Worm (Caenorhabditis elegans) whole organism, young adult: ENCODE data around the gene odd-2.

Source experiments
- B0336.3 ChIP-seq: fragments of 200-800 bp; sonication (Bioruptor generic); IDR thresholded peaks from 2 replicates; pipeline ENCODE4 v1.3.6; 2022; ENCODE audit warnings: missing genetic modification characterization, missing compliant biosample characterization
- F37B4.10 ChIP-seq: fragments of 200-800 bp; sonication (Bioruptor generic); IDR thresholded peaks from 2 replicates; pipeline ENCODE4 v1.3.6; 2022; ENCODE audit warnings: missing genetic modification characterization, missing compliant biosample characterization
- F49E8.2 ChIP-seq: sonication (generic microtip); optimal IDR thresholded peaks from 3 replicates; lab custom pipeline; 2017; ENCODE audit warnings: missing genetic modification characterization, mild to moderate bottlenecking, missing compliant biosample characterization, antibody characterized with exemption, moderate library complexity; ENCODE audit not compliant: insufficient read depth
- K12H6.12 ChIP-seq: fragments of 200-800 bp; sonication (Bioruptor generic); optimal IDR thresholded peaks from 2 replicates; lab custom pipeline; 2018; ENCODE audit warnings: mild to moderate bottlenecking, missing genetic modification characterization, missing compliant biosample characterization
- T26A5.8 ChIP-seq: sonication (generic microtip); optimal IDR thresholded peaks from 2 replicates; lab custom pipeline; 2016; ENCODE audit warnings: missing genetic modification characterization, missing compliant biosample characterization
- Y53F4B.3 ChIP-seq: fragments of 200-800 bp; sonication (Bioruptor generic); IDR thresholded peaks from 2 replicates; pipeline ENCODE4 v1.3.6; 2022; ENCODE audit warnings: missing genetic modification reagents, missing genetic modification characterization, missing compliant biosample characterization
- Y53G8AR.9 ChIP-seq: fragments of 200-800 bp; sonication (Bioruptor generic); conservative IDR thresholded peaks from 2 replicates; pipeline ENCODE4 v1.3.6; 2022; ENCODE audit warnings: missing genetic modification reagents, missing genetic modification characterization, missing compliant biosample characterization
- Y56A3A.18 ChIP-seq: fragments of 200-800 bp; sonication (Bioruptor generic); IDR thresholded peaks from 2 replicates; pipeline ENCODE4 v1.3.6; 2022; ENCODE audit warnings: missing genetic modification reagents, missing genetic modification characterization, missing compliant biosample characterization
- Y79H2A.3 ChIP-seq: fragments of 200-800 bp; sonication (Bioruptor generic); conservative IDR thresholded peaks from 2 replicates; pipeline ENCODE4 v1.3.6; 2022; ENCODE audit warnings: missing genetic modification reagents, missing genetic modification characterization, missing compliant biosample characterization
- Y95B8A.8 ChIP-seq: fragments of 200-800 bp; sonication (Bioruptor generic); IDR thresholded peaks from 2 replicates; pipeline ENCODE4 v1.3.6; 2022; ENCODE audit warnings: missing genetic modification reagents, missing genetic modification characterization, missing compliant biosample characterization
- ZK185.1 ChIP-seq: sonication (generic microtip); optimal IDR thresholded peaks from 2 replicates; lab custom pipeline; 2016; ENCODE audit warnings: mild to moderate bottlenecking, missing genetic modification characterization, missing compliant biosample characterization; ENCODE audit not compliant: poor library complexity, severe bottlenecking
- athp-1 ChIP-seq: sonication (generic microtip); optimal IDR thresholded peaks from 2 replicates; lab custom pipeline; 2017; ENCODE audit warnings: mild to moderate bottlenecking, missing genetic modification characterization, missing compliant biosample characterization
- ccch-3 ChIP-seq: fragments of 200-800 bp; sonication (Bioruptor generic); optimal IDR thresholded peaks from 2 replicates; lab custom pipeline; 2018; ENCODE audit warnings: mild to moderate bottlenecking, missing genetic modification characterization, missing compliant biosample characterization
- ceh-100 ChIP-seq: fragments of 200-800 bp; sonication (Bioruptor generic); IDR thresholded peaks from 2 replicates; pipeline ENCODE4 v1.3.6; 2022; ENCODE audit warnings: missing genetic modification reagents, missing genetic modification characterization, missing compliant biosample characterization
- ceh-40 ChIP-seq: fragments of 200-800 bp; sonication (Bioruptor generic); IDR thresholded peaks from 2 replicates; pipeline ENCODE4 v1.3.6; 2022; ENCODE audit warnings: missing genetic modification characterization, missing compliant biosample characterization
- ceh-58 ChIP-seq: fragments of 200-800 bp; sonication (Bioruptor generic); IDR thresholded peaks from 2 replicates; pipeline ENCODE4 v1.3.6; 2022; ENCODE audit warnings: missing genetic modification characterization, missing compliant biosample characterization
- ceh-79 ChIP-seq: sonication (generic microtip); optimal IDR thresholded peaks from 2 replicates; lab custom pipeline; 2017; ENCODE audit warnings: mild to moderate bottlenecking, missing genetic modification characterization, missing compliant biosample characterization
- ceh-91 ChIP-seq: fragments of 200-800 bp; sonication (Bioruptor generic); IDR thresholded peaks from 2 replicates; pipeline ENCODE4 v1.3.6; 2022; ENCODE audit warnings: missing genetic modification reagents, missing genetic modification characterization, missing compliant biosample characterization
- hlh-12 ChIP-seq: sonication (generic microtip); optimal IDR thresholded peaks from 2 replicates; lab custom pipeline; 2016; ENCODE audit warnings: missing genetic modification characterization, missing compliant biosample characterization
- hmg-20 ChIP-seq: fragments of 200-800 bp; sonication (Bioruptor generic); IDR thresholded peaks from 2 replicates; pipeline ENCODE4 v1.3.6; 2022; ENCODE audit warnings: missing genetic modification reagents, missing genetic modification characterization, missing compliant biosample characterization
- hsf-1 ChIP-seq: fragments of 200-800 bp; sonication (Bioruptor generic); IDR thresholded peaks from 2 replicates; pipeline ENCODE4 v1.3.6; 2022; ENCODE audit warnings: missing genetic modification reagents, missing genetic modification characterization, missing compliant biosample characterization
- let-607 ChIP-seq, 2 experiments: fragments of 200-800 bp in 1 of 2; sonication (Bioruptor generic) in 1 of 2; sonication (generic microtip) in 1 of 2; optimal IDR thresholded peaks; 2 replicates each; lab custom pipeline; 2016 to 2018; ENCODE audit warnings: mild to moderate bottlenecking in 2 of 2, missing compliant biosample characterization in 2 of 2, missing genetic modification characterization in 2 of 2, moderate library complexity in 2 of 2, missing genotype in 1 of 2
- lin-40 ChIP-seq: sonication (generic microtip); optimal IDR thresholded peaks from 2 replicates; lab custom pipeline; 2016; ENCODE audit warnings: missing genetic modification characterization, mild to moderate bottlenecking, missing compliant biosample characterization, missing genotype, missing genetic modification reagents
- madf-10 ChIP-seq: sonication (generic microtip); optimal IDR thresholded peaks from 2 replicates; lab custom pipeline; 2016; ENCODE audit warnings: mild to moderate bottlenecking, missing genetic modification characterization, missing compliant biosample characterization
- nhr-120 ChIP-seq: fragments of 200-800 bp; sonication (Bioruptor generic); IDR thresholded peaks from 2 replicates; pipeline ENCODE4 v1.3.6; 2022; ENCODE audit warnings: missing genetic modification characterization, missing compliant biosample characterization
- nhr-27 ChIP-seq: fragments of 200-800 bp; sonication (Bioruptor generic); optimal IDR thresholded peaks from 2 replicates; lab custom pipeline; 2018; ENCODE audit warnings: mild to moderate bottlenecking, missing genetic modification characterization, moderate library complexity, missing compliant biosample characterization
- nhr-90 ChIP-seq: sonication (generic microtip); optimal IDR thresholded peaks from 2 replicates; lab custom pipeline; 2016; ENCODE audit warnings: missing genotype, mild to moderate bottlenecking, missing genetic modification characterization, missing compliant biosample characterization
- pbrm-1 ChIP-seq: fragments of 200-800 bp; sonication (Bioruptor generic); IDR thresholded peaks from 2 replicates; pipeline ENCODE4 v1.3.6; 2022; ENCODE audit warnings: missing genetic modification reagents, missing genetic modification characterization, missing compliant biosample characterization
- sea-2 ChIP-seq: fragments of 200-800 bp; sonication (Bioruptor generic); IDR thresholded peaks from 2 replicates; pipeline ENCODE4 v1.3.6; 2022; ENCODE audit warnings: missing genetic modification characterization, missing compliant biosample characterization
- snpc-1.3 ChIP-seq: sonication (generic microtip); optimal IDR thresholded peaks from 2 replicates; lab custom pipeline; 2017; ENCODE audit warnings: missing genetic modification characterization, mild to moderate bottlenecking, missing compliant biosample characterization, antibody characterized with exemption, moderate library complexity, missing genotype, missing genetic modification reagents; ENCODE audit not compliant: insufficient read depth
- snpc-4 ChIP-seq, 5 experiments: fragments of 150-350 bp in 1 of 5; sonication (generic microtip) in 4 of 5; optimal IDR thresholded peaks; 2 replicates each; lab custom pipeline; 2014 to 2018; ENCODE audit warnings: missing genetic modification characterization in 5 of 5, missing biosample characterization in 3 of 5, antibody characterized with exemption in 2 of 5, mild to moderate bottlenecking in 2 of 5, missing compliant biosample characterization in 2 of 5, missing genotype in 2 of 5, moderate library complexity in 2 of 5, missing genetic modification reagents in 1 of 5
- tlf-1 ChIP-seq: fragments of 200-800 bp; sonication (Bioruptor generic); optimal IDR thresholded peaks from 2 replicates; lab custom pipeline; 2018; ENCODE audit warnings: mild to moderate bottlenecking, missing genetic modification characterization, missing compliant biosample characterization
- unc-130 ChIP-seq: sonication (generic microtip); optimal IDR thresholded peaks from 2 replicates; lab custom pipeline; 2016; ENCODE audit warnings: missing genetic modification reagents, missing genetic modification characterization, missing compliant biosample characterization
- ztf-18 ChIP-seq: sonication (generic microtip); optimal IDR thresholded peaks from 2 replicates; lab custom pipeline; 2016; ENCODE audit warnings: missing genotype, mild to moderate bottlenecking, missing genetic modification characterization, missing compliant biosample characterization

Gene odd-2

ce11 chrX:6194191-6194724 is 33.9 kb upstream of the odd-2 start, which contains the start of gene ceh-54:
ceh-54 (minus strand) TSS chrX:6194241.
- no peak for TF ChIP-seq B0336.3 (GFP tag; lab: Robert Waterston, UW)
- TF ChIP-seq ceh-58, result no peak
- no peak for TF ChIP-seq tlf-1 (GFP tag; lab: Kevin White, UChicago)
- no peak for TF ChIP-seq lin-40 (tag; lab: Kevin White, UChicago)

- no peak for TF ChIP-seq pbrm-1 (GFP tag; lab: Robert Waterston, UW)
- no peak for TF ChIP-seq snpc-4 (GFP tag; optimal IDR thresholded peaks at IDR 0.05; lab: Kevin White, UChicago)
- no peak for TF ChIP-seq snpc-4 (tag; optimal IDR thresholded peaks at IDR 0.05; lab: Kevin White, UChicago)
- TF ChIP-seq nhr-27 (tag; lab: Kevin White, UChicago), result no peak
Measured at ce11 chrX:6189955-6190354, 29.6 kb upstream of the odd-2 start, which contains the start of gene T13C5.9. T13C5.9 (plus strand) TSS chrX:6190255.

ce11 chrX:6187848-6188247 is 27.5 kb upstream of the odd-2 start, which contains the start of gene T13C5.10:
T13C5.10 (plus strand) TSS chrX:6188148.
- TF ChIP-seq F49E8.2 (tag; lab: Kevin White, UChicago) (no peak), ZK185.1 (tag; lab: Kevin White, UChicago) (no peak), Y95B8A.8 (GFP tag; lab: Robert Waterston, UW) (no peak)

ce11 chrX:6184709-6185108 is 24.4 kb upstream of the odd-2 start, which contains the start of gene T13C5.2:
T13C5.2 (plus strand) TSS chrX:6185009.
- TF ChIP-seq ceh-100 (GFP tag; lab: Robert Waterston, UW), result no peak
- TF ChIP-seq Y95B8A.8 (GFP tag; lab: Robert Waterston, UW), result no peak
- no peak for TF ChIP-seq ceh-79 (tag; lab: Kevin White, UChicago)
- no peak for TF ChIP-seq snpc-1.3 (tag; lab: Kevin White, UChicago)
- no peak for TF ChIP-seq hmg-20 (GFP tag; lab: Robert Waterston, UW)
- TF ChIP-seq sea-2, result no peak
- TF ChIP-seq F37B4.10 (GFP tag; lab: Robert Waterston, UW), result no peak
- TF ChIP-seq, all 124 proteins: peak for 0

ce11 chrX:6180293-6180692 is 20.0 kb upstream of the odd-2 start, which contains the start of gene T13C5.7:
T13C5.7 (plus strand) TSS chrX:6180593.
- no peak for TF ChIP-seq ceh-58
- no peak for TF ChIP-seq B0336.3 (GFP tag; lab: Robert Waterston, UW)
- no peak for TF ChIP-seq Y56A3A.18
- no peak for TF ChIP-seq madf-10 (tag; lab: Kevin White, UChicago)
- TF ChIP-seq hsf-1 (GFP tag; lab: Robert Waterston, UW), result no peak
- no peak for TF ChIP-seq ceh-91 (GFP tag; lab: Robert Waterston, UW)
- no peak for TF ChIP-seq T26A5.8 (tag; lab: Kevin White, UChicago)
- no peak for TF ChIP-seq K12H6.12 (tag; lab: Kevin White, UChicago)
- TF ChIP-seq hlh-12 (tag; lab: Kevin White, UChicago), result no peak
- TF ChIP-seq Y79H2A.3, result no peak
- TF ChIP-seq Y53G8AR.9 (GFP tag; lab: Robert Waterston, UW), result no peak
- TF ChIP-seq nhr-90 (tag; lab: Kevin White, UChicago), result no peak
- TF ChIP-seq, all 124 proteins: peak for 0

- TF ChIP-seq ccch-3 (GFP tag; lab: Kevin White, UChicago), result no peak
- no peak for TF ChIP-seq hmg-20 (GFP tag; lab: Robert Waterston, UW)
- no peak for TF ChIP-seq lin-40 (tag; lab: Kevin White, UChicago)
- no peak for TF ChIP-seq ztf-18
- no peak for TF ChIP-seq nhr-120 (GFP tag; lab: Robert Waterston, UW)
- no peak for TF ChIP-seq let-607 (tag; optimal IDR thresholded peaks at IDR 0.05; lab: Kevin White, UChicago)
- no peak for TF ChIP-seq athp-1 (tag; lab: Kevin White, UChicago)
- TF ChIP-seq Y95B8A.8 (GFP tag; lab: Robert Waterston, UW), result no peak
- TF ChIP-seq unc-130 (GFP tag; lab: Kevin White, UChicago), result no peak
- TF ChIP-seq ceh-40 (GFP tag; lab: Robert Waterston, UW), result no peak
- TF ChIP-seq Y53G8AR.9 (GFP tag; lab: Robert Waterston, UW), result no peak
- TF ChIP-seq Y53F4B.3 (GFP tag; lab: Robert Waterston, UW), result no peak
- TF ChIP-seq, all 124 proteins: peak for 0
Measured at ce11 chrX:6178989-6179388, 18.7 kb upstream of the odd-2 start.
